Worm (Caenorhabditis elegans) whole organism, mixed stage, embryonic: ENCODE results near the gene C17C3.5.

ENCODE experiments used
- M03D4.4 ChIP-seq: sonication (generic microtip); optimal IDR thresholded peaks from 2 replicates; lab custom pipeline; 2017; ENCODE audit warnings: mild to moderate bottlenecking, missing genetic modification characterization, missing compliant biosample characterization
- bed-3 ChIP-seq: fragments of 200-800 bp; sonication (Bioruptor generic); optimal IDR thresholded peaks from 3 replicates; lab custom pipeline; 2018; ENCODE audit warnings: mild to moderate bottlenecking, missing genetic modification characterization, moderate library complexity, missing compliant biosample characterization
- blmp-1 ChIP-seq: fragments of 150-350 bp; optimal IDR thresholded peaks from 2 replicates; lab custom pipeline; 2014; ENCODE audit warnings: missing biosample characterization, missing genetic modification characterization
- ceh-39 ChIP-seq: fragments of 150-350 bp; optimal IDR thresholded peaks from 2 replicates; lab custom pipeline; 2014; ENCODE audit warnings: missing biosample characterization, missing genetic modification characterization
- ceh-43 ChIP-seq: fragments of 200-800 bp; sonication (Bioruptor generic); optimal IDR thresholded peaks from 2 replicates; lab custom pipeline; 2018; ENCODE audit warnings: mild to moderate bottlenecking, missing genetic modification characterization, moderate library complexity, missing compliant biosample characterization
- ceh-83 ChIP-seq: fragments of 200-800 bp; sonication (Bioruptor generic); optimal IDR thresholded peaks from 2 replicates; lab custom pipeline; 2018; ENCODE audit warnings: mild to moderate bottlenecking, missing genetic modification characterization, missing compliant biosample characterization
- ces-1 ChIP-seq: fragments of 150-350 bp; optimal IDR thresholded peaks from 2 replicates; lab custom pipeline; 2014; ENCODE audit warnings: missing biosample characterization, missing genetic modification reagents, missing genetic modification characterization
- cnd-1 ChIP-seq: fragments of 200-800 bp; sonication (Bioruptor generic); optimal IDR thresholded peaks from 2 replicates; lab custom pipeline; 2018; ENCODE audit warnings: mild to moderate bottlenecking, missing genetic modification characterization, missing compliant biosample characterization
- drap-1 ChIP-seq: fragments of 200-800 bp; sonication (Bioruptor generic); optimal IDR thresholded peaks from 3 replicates; lab custom pipeline; 2018; ENCODE audit warnings: mild to moderate bottlenecking, missing genetic modification characterization, missing compliant biosample characterization
- elt-1 ChIP-seq: sonication (generic microtip); optimal IDR thresholded peaks from 2 replicates; lab custom pipeline; 2017; ENCODE audit warnings: missing genetic modification characterization, mild to moderate bottlenecking, missing compliant biosample characterization, antibody characterized with exemption, moderate library complexity, borderline replicate concordance; ENCODE audit not compliant: insufficient read depth
- elt-3 ChIP-seq: fragments of 150-350 bp; optimal IDR thresholded peaks from 2 replicates; lab custom pipeline; 2014; ENCODE audit warnings: missing biosample characterization, missing genetic modification characterization
- flh-1 ChIP-seq: fragments of 200-800 bp; sonication (Bioruptor generic); optimal IDR thresholded peaks from 2 replicates; lab custom pipeline; 2018; ENCODE audit warnings: mild to moderate bottlenecking, missing genetic modification characterization, moderate library complexity, missing compliant biosample characterization
- ham-2 ChIP-seq: fragments of 200-800 bp; sonication (Bioruptor generic); optimal IDR thresholded peaks from 2 replicates; lab custom pipeline; 2018; ENCODE audit warnings: mild to moderate bottlenecking, missing genetic modification characterization, missing compliant biosample characterization
- lin-13 ChIP-seq: fragments of 150-350 bp; optimal IDR thresholded peaks from 2 replicates; lab custom pipeline; 2014; ENCODE audit warnings: missing biosample characterization, missing genetic modification characterization
- lsy-2 ChIP-seq: fragments of 150-350 bp; optimal IDR thresholded peaks from 2 replicates; lab custom pipeline; 2014; ENCODE audit warnings: missing biosample characterization, missing genetic modification characterization
- mep-1 ChIP-seq: fragments of 150-350 bp; optimal IDR thresholded peaks from 2 replicates; lab custom pipeline; 2017; ENCODE audit warnings: missing biosample characterization, missing genetic modification reagents, missing genetic modification characterization, inconsistent platforms
- nhr-12 ChIP-seq: fragments of 150-350 bp; optimal IDR thresholded peaks from 2 replicates; lab custom pipeline; 2014; ENCODE audit warnings: missing biosample characterization, missing genetic modification characterization
- nhr-2 ChIP-seq: fragments of 150-350 bp; optimal IDR thresholded peaks from 2 replicates; lab custom pipeline; 2014; ENCODE audit warnings: missing biosample characterization, missing genetic modification characterization
- nhr-28 ChIP-seq: fragments of 150-350 bp; optimal IDR thresholded peaks from 2 replicates; lab custom pipeline; 2014; ENCODE audit warnings: missing biosample characterization, missing genetic modification characterization
- nhr-76 ChIP-seq: sonication (generic microtip); optimal IDR thresholded peaks from 2 replicates; lab custom pipeline; 2017; ENCODE audit warnings: missing biosample characterization, missing genetic modification characterization
- pha-4 ChIP-seq: fragments of 150-350 bp; optimal IDR thresholded peaks from 2 replicates; lab custom pipeline; 2018; ENCODE audit warnings: missing biosample characterization, missing genetic modification reagents, missing genetic modification characterization
- sem-2 ChIP-seq: fragments of 200-800 bp; sonication (Bioruptor generic); optimal IDR thresholded peaks from 2 replicates; lab custom pipeline; 2018; ENCODE audit warnings: mild to moderate bottlenecking, missing genetic modification characterization, missing compliant biosample characterization
- snpc-4 ChIP-seq: fragments of 150-350 bp; optimal IDR thresholded peaks from 2 replicates; lab custom pipeline; 2014; ENCODE audit warnings: missing biosample characterization, missing genetic modification characterization
- sptf-1 ChIP-seq: sonication (generic microtip); optimal IDR thresholded peaks from 2 replicates; lab custom pipeline; 2017; ENCODE audit warnings: mild to moderate bottlenecking, missing genetic modification characterization, moderate library complexity, missing compliant biosample characterization
- unc-120 ChIP-seq: sonication (generic microtip); optimal IDR thresholded peaks from 2 replicates; lab custom pipeline; 2017; ENCODE audit warnings: missing genetic modification characterization, missing compliant biosample characterization; ENCODE audit not compliant: poor library complexity, severe bottlenecking
- unc-39 ChIP-seq: fragments of 150-350 bp; optimal IDR thresholded peaks from 2 replicates; lab custom pipeline; 2014; ENCODE audit warnings: missing biosample characterization, missing genetic modification characterization
- unc-62 ChIP-seq: fragments of 150-350 bp; optimal IDR thresholded peaks from 2 replicates; lab custom pipeline; 2014; ENCODE audit warnings: missing biosample characterization, missing genetic modification reagents, missing genetic modification characterization
- zip-8 ChIP-seq: fragments of 150-350 bp; optimal IDR thresholded peaks from 2 replicates; lab custom pipeline; 2014; ENCODE audit warnings: missing biosample characterization, missing genetic modification characterization
- ztf-11 ChIP-seq: fragments of 150-350 bp; optimal IDR thresholded peaks from 2 replicates; lab custom pipeline; 2014; ENCODE audit warnings: missing biosample characterization, missing genetic modification characterization

The C17C3.5 gene

DNA sequence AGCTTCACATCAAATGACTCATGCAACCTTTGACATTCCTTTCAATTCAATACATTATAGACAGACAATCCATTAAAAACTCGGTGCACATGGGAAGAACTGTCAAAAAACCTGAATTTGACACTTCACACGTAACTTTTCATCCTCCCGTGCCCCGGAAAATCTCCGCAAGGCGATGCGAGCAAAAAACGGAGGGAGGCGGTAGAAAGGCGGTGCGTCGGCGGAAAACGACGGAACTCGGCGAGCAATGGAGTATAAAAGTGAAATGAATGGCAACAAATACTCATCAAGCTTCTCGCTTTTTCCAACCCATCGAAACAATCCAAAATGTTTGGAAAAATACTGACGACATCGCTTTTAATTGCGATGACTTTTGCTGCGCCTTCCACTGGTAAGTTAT, 26.4 kb downstream of the C17C3.5 start, which contains the start of gene T25E4.1:
Gene T25E4.1, plus strand, starts transcription at position 301 of the 400 bp plus-strand sequence.
- TF ChIP-seq ham-2 (no peak), unc-62 (GFP tag; lab: Kevin White, UChicago) (no peak)

- no peak for TF ChIP-seq ceh-83 (GFP tag; lab: Kevin White, UChicago)
- no peak for TF ChIP-seq unc-120
- TF ChIP-seq lsy-2 (tag; lab: Kevin White, UChicago): no peak
- no peak for TF ChIP-seq blmp-1
- TF ChIP-seq unc-62 (GFP tag; lab: Kevin White, UChicago): no peak
- no peak for TF ChIP-seq drap-1 (GFP tag; lab: Kevin White, UChicago)
- no peak for TF ChIP-seq bed-3 (GFP tag; lab: Kevin White, UChicago)
- TF ChIP-seq M03D4.4 (tag; lab: Kevin White, UChicago): no peak
- TF ChIP-seq lin-13 (tag; lab: Kevin White, UChicago): no peak
- TF ChIP-seq ham-2: no peak
- TF ChIP-seq sptf-1 (tag; lab: Kevin White, UChicago): no peak
- TF ChIP-seq elt-3: no peak
- TF ChIP-seq flh-1 (GFP tag; lab: Kevin White, UChicago): no peak
- TF ChIP-seq, all 35 proteins: peak for 0
Observed at ce11 chrII:5578714-5579113, 27.1 kb downstream of the C17C3.5 start.

DNA sequence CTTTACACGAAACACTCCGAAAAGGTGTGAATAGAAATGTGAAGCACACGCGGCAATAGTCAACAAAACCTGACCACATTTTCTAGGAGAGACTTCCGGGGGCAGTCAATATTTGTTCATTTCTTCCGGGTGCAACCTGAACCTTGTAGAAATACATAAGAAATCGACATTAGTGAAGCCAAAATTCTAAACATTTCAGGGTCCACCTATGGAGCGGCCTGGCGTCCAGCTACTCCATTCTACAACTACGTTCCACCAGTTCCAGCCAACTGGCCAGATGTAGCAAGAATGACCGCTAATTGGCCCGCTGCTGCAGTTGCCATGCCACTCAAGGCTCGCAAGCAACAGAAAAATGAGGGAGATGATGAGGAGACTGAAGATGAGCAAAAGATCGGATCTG, 27.6 kb downstream of the C17C3.5 start:
- TF ChIP-seq nhr-12 (tag; lab: Kevin White, UChicago): no peak
- TF ChIP-seq nhr-28: no peak
- peak; percentile 1 for TF ChIP-seq pha-4 (tag; lab: Kevin White, UChicago)

- TF ChIP-seq sem-2 (GFP tag; lab: Kevin White, UChicago) (no peak), ces-1 (GFP tag; lab: Kevin White, UChicago) (no peak), pha-4 (tag; lab: Kevin White, UChicago) (no peak), elt-3 (no peak), unc-39 (tag; lab: Kevin White, UChicago) (no peak), ceh-39 (tag; lab: Kevin White, UChicago) (no peak), blmp-1 (no peak)
Observed at ce11 chrII:5582309-5582708, 30.7 kb downstream of the C17C3.5 start, which contains the start of gene T25E4.2. Gene T25E4.2 (minus strand): TSS chrII:5582409.

DNA sequence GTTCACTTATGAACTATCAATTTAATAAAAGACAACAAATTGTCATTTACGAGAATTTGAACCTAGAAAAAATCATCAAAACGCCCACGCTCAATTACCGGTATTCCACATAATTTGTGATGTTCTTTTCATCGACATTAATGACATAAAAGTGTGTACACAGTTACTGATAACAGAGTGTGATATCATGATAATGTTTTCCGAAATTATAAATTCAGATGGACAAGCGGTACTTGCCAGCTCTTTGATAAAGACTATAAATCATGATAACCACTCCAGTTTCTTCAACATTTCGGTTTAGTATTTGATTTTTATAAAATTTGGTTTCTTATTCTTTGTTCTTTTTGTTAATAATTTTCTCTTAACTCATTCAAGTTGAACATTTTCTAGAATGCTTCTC, 34.2 kb downstream of the C17C3.5 start, which contains the start of gene lys-8:
Gene lys-8, plus strand, starts transcription at position 391 of the 400 bp plus-strand sequence.
- no peak for TF ChIP-seq ceh-43 (GFP tag; lab: Kevin White, UChicago)
- no peak for TF ChIP-seq ztf-11
- TF ChIP-seq lsy-2 (tag; lab: Kevin White, UChicago): no peak

- TF ChIP-seq flh-1 (GFP tag; lab: Kevin White, UChicago) (no peak), zip-8 (tag; lab: Kevin White, UChicago) (no peak), mep-1 (tag; lab: Kevin White, UChicago) (no peak), nhr-2 (no peak), nhr-76 (tag; lab: Kevin White, UChicago) (no peak), drap-1 (GFP tag; lab: Kevin White, UChicago) (no peak), M03D4.4 (tag; lab: Kevin White, UChicago) (no peak), elt-1 (tag; lab: Kevin White, UChicago) (no peak), snpc-4 (tag; lab: Kevin White, UChicago) (no peak), unc-120 (no peak)
Observed at ce11 chrII:5587794-5588193, 36.2 kb downstream of the C17C3.5 start.

DNA sequence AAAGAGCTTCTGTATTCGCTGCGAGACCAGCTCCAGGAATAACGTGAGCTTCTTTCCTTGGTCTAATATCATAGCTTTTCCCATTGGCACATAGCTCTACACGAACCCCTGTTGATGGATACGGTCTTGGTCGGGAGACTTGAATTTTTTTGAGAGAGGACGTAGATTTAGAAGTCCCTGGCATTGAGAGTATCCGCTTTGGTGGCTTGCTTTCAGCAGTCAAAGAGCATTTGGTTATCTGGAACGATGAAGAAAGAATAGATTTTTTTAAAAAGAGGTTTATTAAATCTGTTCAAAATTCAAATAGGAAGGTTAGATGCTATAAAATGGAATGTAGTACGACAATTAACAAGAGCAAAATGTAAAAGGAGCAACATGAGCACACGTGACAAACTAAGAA, 38.1 kb downstream of the C17C3.5 start, which contains the start of gene C17G10.13:
Gene C17G10.13, minus strand, starts transcription at position 101 of the 400 bp plus-strand sequence.
- no peak for TF ChIP-seq cnd-1 (tag; lab: Kevin White, UChicago)
- no peak for TF ChIP-seq elt-3
